Worm (Caenorhabditis elegans) whole organism, L4/young adult: Measurements from ENCODE around the gene F54B11.10.

Experiments
- W03F9.2 ChIP-seq: fragments of 150-350 bp; optimal IDR thresholded peaks from 2 replicates; lab custom pipeline; 2014; ENCODE audit warnings: missing biosample characterization, missing genetic modification characterization
- dao-5 ChIP-seq: sonication (generic microtip); optimal IDR thresholded peaks from 2 replicates; lab custom pipeline; 2016; ENCODE audit warnings: missing genotype, missing genetic modification characterization, moderate library complexity, missing compliant biosample characterization
- him-1 ChIP-seq: sonication (generic microtip); optimal IDR thresholded peaks from 2 replicates; lab custom pipeline; 2016; ENCODE audit warnings: missing genotype, missing genetic modification reagents, missing genetic modification characterization, missing compliant biosample characterization

DNA sequence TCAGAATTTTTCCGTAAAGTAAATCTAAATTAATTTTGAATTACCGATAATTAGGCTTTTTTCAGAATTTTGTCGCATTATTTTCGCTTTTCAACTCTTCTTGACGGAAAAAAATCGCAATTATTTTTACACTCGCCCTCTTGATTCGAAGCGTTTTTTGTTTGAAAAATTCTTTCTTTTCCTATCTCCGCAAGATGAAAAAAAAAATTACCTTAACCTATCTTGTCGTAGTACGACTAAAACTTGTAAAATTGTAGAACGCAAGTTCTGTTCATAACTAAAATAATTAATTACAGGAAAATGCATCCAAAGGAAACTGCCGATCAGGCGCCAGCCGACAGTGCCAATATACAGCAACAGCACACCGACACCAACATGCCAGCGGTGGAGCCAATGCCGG is 18.2 kb downstream of the F54B11.10 start, which contains the start of gene F54B11.7:
- TF ChIP-seq dao-5 (tag; lab: Kevin White, UChicago) (no peak), W03F9.2 (tag; lab: Kevin White, UChicago) (no peak), him-1 (no peak)
